Fruit fly (Drosophila melanogaster) whole organism, embryonic: ENCODE measurements around the gene Gbeta76C.

ENCODE experiments used
- ATbp ChIP-seq: fragments of 200-800 bp; sonication (Bioruptor generic); optimal IDR thresholded peaks from 2 replicates; lab custom pipeline; 2017; ENCODE audit warnings: missing biosample characterization, mild to moderate bottlenecking, missing genetic modification characterization, missing genetic modification reagents
- Atf-2 ChIP-seq: fragments of 200-800 bp; sonication (Bioruptor generic); optimal IDR thresholded peaks from 2 replicates; lab custom pipeline; 2016; ENCODE audit warnings: missing biosample characterization, missing genetic modification characterization
- Atf3 ChIP-seq: fragments of 200-800 bp; sonication (Bioruptor generic); optimal IDR thresholded peaks from 3 replicates; lab custom pipeline; 2016; ENCODE audit warnings: missing biosample characterization, missing genetic modification characterization
- CG12071 ChIP-seq: fragments of 200-800 bp; sonication (Bioruptor generic); optimal IDR thresholded peaks from 3 replicates; lab custom pipeline; 2018; ENCODE audit warnings: missing biosample characterization, mild to moderate bottlenecking, missing genetic modification characterization
- CG12391 ChIP-seq: fragments of 200-800 bp; sonication (Bioruptor generic); optimal IDR thresholded peaks from 3 replicates; lab custom pipeline; 2018; ENCODE audit warnings: missing biosample characterization, mild to moderate bottlenecking, missing genetic modification characterization, moderate library complexity
- CG12744 ChIP-seq: fragments of 200-800 bp; sonication (Bioruptor generic); optimal IDR thresholded peaks from 2 replicates; lab custom pipeline; 2016; ENCODE audit warnings: missing biosample characterization, missing genetic modification characterization
- CG17802 ChIP-seq: fragments of 200-800 bp; sonication (Bioruptor generic); optimal IDR thresholded peaks from 2 replicates; lab custom pipeline; 2018; ENCODE audit warnings: missing biosample characterization, mild to moderate bottlenecking, missing genetic modification characterization, moderate library complexity
- CG1832 ChIP-seq: fragments of 200-800 bp; sonication (Bioruptor generic); optimal IDR thresholded peaks from 2 replicates; lab custom pipeline; 2017; ENCODE audit warnings: missing biosample characterization, mild to moderate bottlenecking, missing genetic modification characterization, inconsistent platforms
- CG18764 ChIP-seq: fragments of 200-800 bp; sonication (Bioruptor generic); optimal IDR thresholded peaks from 3 replicates; lab custom pipeline; 2016; ENCODE audit warnings: missing biosample characterization, missing genetic modification characterization
- CG31224 ChIP-seq: fragments of 200-800 bp; sonication (Bioruptor generic); IDR thresholded peaks from 2 replicates; pipeline ENCODE4 v1.3.6; 2022; ENCODE audit warnings: missing biosample characterization, missing genetic modification characterization
- CG4854 ChIP-seq: fragments of 200-800 bp; sonication (Bioruptor generic); optimal IDR thresholded peaks from 2 replicates; lab custom pipeline; 2016; ENCODE audit warnings: missing biosample characterization, missing genetic modification characterization, inconsistent platforms
- CG6654 ChIP-seq: fragments of 200-800 bp; sonication (Bioruptor generic); optimal IDR thresholded peaks from 2 replicates; lab custom pipeline; 2017; ENCODE audit warnings: missing biosample characterization, mild to moderate bottlenecking, missing genetic modification characterization
- CG6683 ChIP-seq: fragments of 200-800 bp; sonication (Bioruptor generic); optimal IDR thresholded peaks from 2 replicates; lab custom pipeline; 2017; ENCODE audit warnings: missing biosample characterization, mild to moderate bottlenecking, missing genetic modification characterization, missing genetic modification reagents
- CG7786 ChIP-seq: fragments of 200-800 bp; sonication (Bioruptor generic); optimal IDR thresholded peaks from 2 replicates; lab custom pipeline; 2016; ENCODE audit warnings: missing biosample characterization, missing genetic modification characterization
- CG8281 ChIP-seq: fragments of 200-800 bp; sonication (Bioruptor generic); optimal IDR thresholded peaks from 2 replicates; lab custom pipeline; 2018; ENCODE audit warnings: missing biosample characterization, mild to moderate bottlenecking, missing genetic modification characterization, moderate library complexity
- CkIIα-i1 ChIP-seq: fragments of 200-800 bp; sonication (Bioruptor generic); IDR thresholded peaks from 2 replicates; pipeline ENCODE4 v1.3.6; 2022; ENCODE audit warnings: missing biosample characterization, missing genetic modification characterization
- CoRest ChIP-seq: fragments of 200-800 bp; sonication (Bioruptor generic); optimal IDR thresholded peaks from 3 replicates; lab custom pipeline; 2018; ENCODE audit warnings: missing biosample characterization, mild to moderate bottlenecking, missing genetic modification characterization, moderate library complexity
- D19A ChIP-seq: fragments of 200-800 bp; optimal IDR thresholded peaks from 3 replicates; lab custom pipeline; 2019; ENCODE audit warnings: missing biosample characterization, mild to moderate bottlenecking, missing genetic modification characterization, moderate library complexity
- Deaf1 ChIP-seq: fragments of 200-800 bp; optimal IDR thresholded peaks from 3 replicates; lab custom pipeline; 2019; ENCODE audit warnings: missing biosample characterization, mild to moderate bottlenecking, missing genetic modification characterization, moderate library complexity
- Drgx ChIP-seq: fragments of 200-800 bp; sonication (Bioruptor generic); IDR thresholded peaks from 2 replicates; pipeline ENCODE4 v1.3.6; 2022; ENCODE audit warnings: missing biosample characterization, missing genetic modification characterization
- Eip74EF ChIP-seq, 2 experiments: fragments of 200-800 bp in 1 of 2; fragments of >200 bp in 1 of 2; sonication (Bioruptor generic) in 1 of 2; optimal IDR thresholded peaks; 2 replicates each; lab custom pipeline; 2017 to 2019; ENCODE audit warnings: missing biosample characterization in 2 of 2, missing genetic modification characterization in 2 of 2, mild to moderate bottlenecking in 1 of 2, moderate library complexity in 1 of 2
- H2.0 ChIP-seq: fragments of 200-800 bp; sonication (Bioruptor generic); IDR thresholded peaks from 2 replicates; pipeline ENCODE4 v1.3.6; 2022; ENCODE audit warnings: missing biosample characterization, missing genetic modification characterization
- HmgD ChIP-seq: fragments of 200-800 bp; sonication (Bioruptor generic); optimal IDR thresholded peaks from 3 replicates; lab custom pipeline; 2016; ENCODE audit warnings: missing biosample characterization, missing genetic modification characterization
- Hr3 ChIP-seq: fragments of 200-800 bp; sonication (Bioruptor generic); optimal IDR thresholded peaks from 3 replicates; lab custom pipeline; 2016; ENCODE audit warnings: missing biosample characterization, missing genetic modification characterization
- Max ChIP-seq: fragments of 200-800 bp; sonication (Bioruptor generic); optimal IDR thresholded peaks from 2 replicates; lab custom pipeline; 2016; ENCODE audit warnings: missing biosample characterization, mild to moderate bottlenecking, missing genetic modification characterization
- NC2α ChIP-seq: fragments of 200-800 bp; sonication (Bioruptor generic); optimal IDR thresholded peaks from 2 replicates; lab custom pipeline; 2016; ENCODE audit warnings: missing biosample characterization, missing genetic modification characterization
- NFAT ChIP-seq: fragments of 200-800 bp; sonication (Bioruptor generic); IDR thresholded peaks from 2 replicates; pipeline ENCODE4 v1.3.6; 2022; ENCODE audit warnings: missing biosample characterization, missing genetic modification characterization
- Nf-YB ChIP-seq: fragments of 200-800 bp; sonication (Bioruptor generic); optimal IDR thresholded peaks from 3 replicates; lab custom pipeline; 2019; ENCODE audit warnings: missing biosample characterization, mild to moderate bottlenecking, missing genetic modification characterization, moderate library complexity
- Opbp ChIP-seq: fragments of 200-800 bp; sonication (Bioruptor generic); IDR thresholded peaks from 3 replicates; pipeline ENCODE4 v1.3.6; 2022; ENCODE audit warnings: missing biosample characterization, missing genetic modification characterization; ENCODE audit not compliant: partially characterized antibody
- PHDP ChIP-seq: fragments of 200-800 bp; sonication (Bioruptor generic); optimal IDR thresholded peaks from 3 replicates; lab custom pipeline; 2018; ENCODE audit warnings: missing biosample characterization, mild to moderate bottlenecking, missing genetic modification characterization, moderate library complexity
- Sin3A ChIP-seq: fragments of >200 bp; optimal IDR thresholded peaks from 2 replicates; lab custom pipeline; 2018
- Spps ChIP-seq: fragments of 200-800 bp; sonication (Bioruptor generic); optimal IDR thresholded peaks from 2 replicates; lab custom pipeline; 2018; ENCODE audit warnings: missing biosample characterization, mild to moderate bottlenecking, missing genetic modification characterization
- Xbp1 ChIP-seq: fragments of 200-800 bp; sonication (Bioruptor generic); optimal IDR thresholded peaks from 3 replicates; lab custom pipeline; 2016; ENCODE audit warnings: missing biosample characterization, mild to moderate bottlenecking, missing genetic modification characterization
- bab2 ChIP-seq: fragments of 200-800 bp; sonication (Bioruptor generic); optimal IDR thresholded peaks from 2 replicates; lab custom pipeline; 2016; ENCODE audit warnings: missing biosample characterization, missing genetic modification characterization
- cg ChIP-seq: fragments of 200-800 bp; sonication (Bioruptor generic); optimal IDR thresholded peaks from 3 replicates; lab custom pipeline; 2019; ENCODE audit warnings: missing biosample characterization, mild to moderate bottlenecking, missing genetic modification characterization, moderate library complexity
- chn ChIP-seq: fragments of 200-800 bp; sonication (Bioruptor generic); optimal IDR thresholded peaks from 2 replicates; lab custom pipeline; 2016; ENCODE audit warnings: missing biosample characterization, missing genetic modification characterization
- da ChIP-seq: fragments of 200-800 bp; sonication (Bioruptor generic); optimal IDR thresholded peaks from 2 replicates; lab custom pipeline; 2016; ENCODE audit warnings: missing biosample characterization, missing genetic modification characterization
- eyg ChIP-seq: fragments of 200-800 bp; sonication (Bioruptor generic); optimal IDR thresholded peaks from 3 replicates; lab custom pipeline; 2016; ENCODE audit warnings: missing biosample characterization, missing genetic modification characterization
- gce ChIP-seq: fragments of 200-800 bp; sonication (Bioruptor generic); IDR thresholded peaks from 3 replicates; pipeline ENCODE4 v1.3.6; 2022; ENCODE audit warnings: missing biosample characterization, missing genetic modification characterization
- gt ChIP-seq: fragments of 200-800 bp; sonication (Bioruptor generic); IDR thresholded peaks from 2 replicates; pipeline ENCODE4 v1.3.6; 2022; ENCODE audit warnings: missing biosample characterization, missing genetic modification characterization
- jing ChIP-seq: fragments of 200-800 bp; sonication (Bioruptor generic); optimal IDR thresholded peaks from 2 replicates; lab custom pipeline; 2018; ENCODE audit warnings: missing biosample characterization, mild to moderate bottlenecking, missing genetic modification characterization
- kay ChIP-seq: fragments of 200-800 bp; sonication (Bioruptor generic); optimal IDR thresholded peaks from 2 replicates; lab custom pipeline; 2016; ENCODE audit warnings: missing biosample characterization, missing genetic modification characterization
- luna ChIP-seq: fragments of 200-800 bp; sonication (Bioruptor generic); optimal IDR thresholded peaks from 2 replicates; lab custom pipeline; 2016; ENCODE audit warnings: missing biosample characterization, missing genetic modification characterization
- otp ChIP-seq: fragments of 200-800 bp; sonication (Bioruptor generic); IDR thresholded peaks from 3 replicates; pipeline ENCODE4, ENCODE4 v1.3.6; 2022; ENCODE audit warnings: missing biosample characterization, missing genetic modification characterization
- pb ChIP-seq: fragments of 200-800 bp; sonication (Bioruptor generic); optimal IDR thresholded peaks from 3 replicates; lab custom pipeline; 2016; ENCODE audit warnings: missing biosample characterization, missing genetic modification characterization
- pho ChIP-seq: fragments of 200-800 bp; sonication (Bioruptor generic); optimal IDR thresholded peaks from 2 replicates; lab custom pipeline; 2016; ENCODE audit warnings: missing biosample characterization, missing genetic modification characterization
- phol ChIP-seq: fragments of 200-800 bp; sonication (Bioruptor generic); optimal IDR thresholded peaks from 3 replicates; lab custom pipeline; 2018; ENCODE audit warnings: missing biosample characterization, mild to moderate bottlenecking, missing genetic modification characterization, moderate library complexity
- pum ChIP-seq: fragments of 200-800 bp; sonication (Bioruptor generic); optimal IDR thresholded peaks from 2 replicates; lab custom pipeline; 2016; ENCODE audit warnings: missing biosample characterization, missing genetic modification characterization
- sima ChIP-seq: fragments of 200-800 bp; sonication (Bioruptor generic); optimal IDR thresholded peaks from 2 replicates; lab custom pipeline; 2016; ENCODE audit warnings: missing biosample characterization, missing genetic modification characterization
- tgo ChIP-seq: fragments of 200-800 bp; sonication (Bioruptor generic); IDR thresholded peaks from 3 replicates; pipeline ENCODE4 v1.3.6; 2022; ENCODE audit warnings: missing biosample characterization, missing genetic modification characterization
- usp ChIP-seq: fragments of >200 bp; optimal IDR thresholded peaks from 2 replicates; lab custom pipeline; 2017; ENCODE audit warnings: missing biosample characterization, missing genetic modification characterization
- z ChIP-seq: fragments of 200-800 bp; sonication (Bioruptor generic); IDR thresholded peaks from 3 replicates; pipeline ENCODE4 v1.3.6; 2022; ENCODE audit warnings: missing biosample characterization, missing genetic modification characterization
- zfh1 ChIP-seq: fragments of 200-800 bp; sonication (Bioruptor generic); IDR thresholded peaks from 3 replicates; pipeline ENCODE4 v1.3.6; 2022; ENCODE audit warnings: missing biosample characterization, missing genetic modification characterization

Gene Gbeta76C

dm6 chr3L:19682902-19683301 is 4.5 kb upstream of the Gbeta76C start (continued):
- TF ChIP-seq gt (GFP tag; lab: Robert Waterston, UW): no peak
- no peak for TF ChIP-seq Atf-2
- TF ChIP-seq gce (GFP tag; lab: Robert Waterston, UW): no peak
- TF ChIP-seq usp (GFP tag; lab: Kevin White, UChicago): no peak
- no peak for TF ChIP-seq CG6683 (GFP tag; lab: Kevin White, UChicago)
- TF ChIP-seq Sin3A (lab: Kevin White, UChicago): no peak
- no peak for TF ChIP-seq Max
- no peak for TF ChIP-seq CG6654 (GFP tag; lab: Kevin White, UChicago)
- no peak for TF ChIP-seq Xbp1
- TF ChIP-seq CG12391 (tag; lab: Kevin White, UChicago): no peak
- TF ChIP-seq cg (GFP tag; lab: Kevin White, UChicago): peak; percentile 37
- no peak for TF ChIP-seq Hr3 (GFP tag; lab: Kevin White, UChicago)
- TF ChIP-seq Deaf1 (tag; lab: Kevin White, UChicago): peak; percentile 67
- TF ChIP-seq Eip74EF (GFP tag; optimal IDR thresholded peaks at IDR 0.05; lab: Kevin White, UChicago): no peak
- TF ChIP-seq chn (GFP tag; lab: Kevin White, UChicago): no peak
- TF ChIP-seq NFAT: no peak
- no peak for TF ChIP-seq CG7786
- TF ChIP-seq D19A: no peak
- TF ChIP-seq jing: no peak
- no peak for TF ChIP-seq CG18764 (GFP tag; lab: Kevin White, UChicago)
- TF ChIP-seq H2.0 (GFP tag; lab: Robert Waterston, UW): no peak
- peak; percentile 85 for TF ChIP-seq CG1832 (GFP tag; lab: Kevin White, UChicago)
- TF ChIP-seq HmgD (GFP tag; lab: Kevin White, UChicago): no peak
- TF ChIP-seq CG12744 (GFP tag; lab: Kevin White, UChicago): no peak
- TF ChIP-seq NC2α (GFP tag; lab: Kevin White, UChicago): no peak
- no peak for TF ChIP-seq eyg (GFP tag; lab: Kevin White, UChicago)
- TF ChIP-seq kay (GFP tag; lab: Kevin White, UChicago): no peak
- TF ChIP-seq pb (GFP tag; lab: Kevin White, UChicago): no peak
- no peak for TF ChIP-seq PHDP (tag; lab: Kevin White, UChicago)
- no peak for TF ChIP-seq sima (GFP tag; lab: Kevin White, UChicago)
- TF ChIP-seq da (GFP tag; lab: Kevin White, UChicago): peak; percentile 27
- no peak for TF ChIP-seq Drgx (GFP tag; lab: Robert Waterston, UW)
- no peak for TF ChIP-seq luna
- no peak for TF ChIP-seq CG17802
- TF ChIP-seq phol (tag; lab: Kevin White, UChicago): no peak
- TF ChIP-seq CG12071 (GFP tag; lab: Kevin White, UChicago): no peak
- no peak for TF ChIP-seq tgo (GFP tag; lab: Robert Waterston, UW)
- TF ChIP-seq Spps (tag; lab: Kevin White, UChicago): no peak
- no peak for TF ChIP-seq CoRest (tag; lab: Kevin White, UChicago)
- TF ChIP-seq pho (GFP tag; lab: Kevin White, UChicago): no peak
- no peak for TF ChIP-seq z (GFP tag; lab: Robert Waterston, UW)
- no peak for TF ChIP-seq CG4854
- TF ChIP-seq zfh1: no peak
- no peak for TF ChIP-seq CG31224 (GFP tag; lab: Robert Waterston, UW)
- TF ChIP-seq Nf-YB: peak; percentile 100
- TF ChIP-seq otp (GFP tag; lab: Robert Waterston, UW): no peak
- TF ChIP-seq ATbp (GFP tag; lab: Kevin White, UChicago): no peak
- TF ChIP-seq pum (GFP tag; lab: Kevin White, UChicago): no peak
- TF ChIP-seq CkIIα-i1 (GFP tag; lab: Robert Waterston, UW): no peak
- no peak for TF ChIP-seq CG8281
- no peak for TF ChIP-seq bab2 (GFP tag; lab: Kevin White, UChicago)
- TF ChIP-seq Opbp: peak; percentile 23; the same call in 1 of the 3 replicates
- no peak for TF ChIP-seq Atf3 (GFP tag; lab: Kevin White, UChicago)
